Fruit fly (Drosophila melanogaster) whole organism: ENCODE data around the gene LysX.

Source experiments
- CG8478 ChIP-seq: fragments of >200 bp; optimal IDR thresholded peaks from 2 replicates; lab custom pipeline; 2018; ENCODE audit warnings: inconsistent platforms
- Dll ChIP-seq: fragments of >200 bp; optimal IDR thresholded peaks from 2 replicates; lab custom pipeline; 2017
- EcR ChIP-seq, 2 experiments: fragments of >200 bp; optimal IDR thresholded peaks; 2 replicates each; lab custom pipeline; 2017; ENCODE audit warnings: missing biosample characterization in 2 of 2, missing genetic modification characterization in 2 of 2, missing genetic modification reagents in 2 of 2
- psq ChIP-seq: fragments of >200 bp; optimal IDR thresholded peaks from 2 replicates; lab custom pipeline; 2017
- usp ChIP-seq: fragments of >200 bp; optimal IDR thresholded peaks from 2 replicates; lab custom pipeline; 2017; ENCODE audit warnings: missing biosample characterization, missing genetic modification characterization, mixed read lengths

dm6 chr3L:1152540-1153348, 42.4 kb downstream of the LysX start:
- TF ChIP-seq psq (lab: Kevin White, UChicago) (no peak), Dll (lab: Kevin White, UChicago) (no peak), EcR (GFP tag; optimal IDR thresholded peaks at IDR 0.05; lab: Kevin White, UChicago) (no peak), CG8478 (lab: Kevin White, UChicago) (no peak), usp (GFP tag; lab: Kevin White, UChicago) (no peak)
